Fruit fly (Drosophila melanogaster) whole organism, prepupa: Measurements from ENCODE around the gene lawc.

Source experiments
- CG7368 ChIP-seq: fragments of 200-800 bp; sonication (Bioruptor generic); optimal IDR thresholded peaks from 3 replicates; lab custom pipeline; 2016; ENCODE audit warnings: missing biosample characterization, missing genetic modification characterization
- CG8119 ChIP-seq: fragments of 200-800 bp; sonication (Bioruptor generic); IDR thresholded peaks from 3 replicates; pipeline ENCODE4 v1.3.6; 2022; ENCODE audit warnings: missing biosample characterization, missing genetic modification characterization
- eg ChIP-seq: fragments of 200-800 bp; sonication (Bioruptor generic); IDR thresholded peaks from 3 replicates; pipeline ENCODE4 v1.3.6; 2022; ENCODE audit warnings: missing biosample characterization, missing genetic modification characterization

DNA sequence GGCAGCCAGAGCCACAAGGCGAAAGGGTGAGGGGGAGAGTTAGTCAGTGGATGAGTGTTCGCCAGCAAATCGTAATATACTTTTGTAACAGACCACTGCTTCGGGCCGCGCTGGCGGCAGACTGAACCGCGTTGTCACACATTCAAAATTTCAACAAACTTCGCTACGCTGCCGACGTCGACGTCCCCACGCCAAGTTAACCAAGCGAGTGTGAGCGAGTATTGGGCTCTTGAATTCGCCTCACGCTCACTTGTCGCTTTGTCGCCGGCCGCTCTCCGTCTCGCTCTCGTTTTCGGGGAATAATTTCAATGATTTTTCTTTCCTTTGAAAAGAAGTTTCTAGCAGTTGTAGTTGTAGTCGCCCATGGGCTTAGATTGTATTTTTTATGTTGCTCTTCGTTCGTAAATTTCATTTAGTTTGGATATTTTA lies at the start of gene lawc:
- TF ChIP-seq CG8119 (GFP tag; lab: Robert Waterston, UW) = peak; percentile 86
- TF ChIP-seq eg = peak; percentile 85
- no peak for TF ChIP-seq CG7368 (GFP tag; lab: Kevin White, UChicago)
